Worm (Caenorhabditis elegans) whole organism, L4/young adult: ENCODE data around the gene set-5.

Source experiments
- dao-5 ChIP-seq: sonication (generic microtip); optimal IDR thresholded peaks from 2 replicates; lab custom pipeline; 2016; ENCODE audit warnings: missing genotype, missing genetic modification characterization, moderate library complexity, missing compliant biosample characterization
- him-1 ChIP-seq: sonication (generic microtip); optimal IDR thresholded peaks from 2 replicates; lab custom pipeline; 2016; ENCODE audit warnings: missing genotype, missing genetic modification reagents, missing genetic modification characterization, missing compliant biosample characterization

- no peak for TF ChIP-seq him-1 (tag; lab: Kevin White, UChicago)
- no peak for TF ChIP-seq dao-5 (tag; lab: Kevin White, UChicago)
Observed at ce11 chrV:14650631-14651030, 48.1 kb upstream of the set-5 start.
